Worm (Caenorhabditis elegans) whole organism, young adult: ENCODE results near the gene ceh-63.

Experiments used
- B0336.3 ChIP-seq: fragments of 200-800 bp; sonication (Bioruptor generic); IDR thresholded peaks from 2 replicates; pipeline ENCODE4 v1.3.6; 2022; ENCODE audit warnings: missing genetic modification characterization, missing compliant biosample characterization
- F22D6.2 ChIP-seq: sonication (generic microtip); optimal IDR thresholded peaks from 2 replicates; lab custom pipeline; 2016; ENCODE audit warnings: mild to moderate bottlenecking, missing genetic modification characterization, missing compliant biosample characterization
- F39B2.1 ChIP-seq: fragments of 200-800 bp; sonication (Bioruptor generic); IDR thresholded peaks from 2 replicates; pipeline ENCODE4 v1.3.6; 2022; ENCODE audit warnings: missing genetic modification reagents, missing genetic modification characterization, missing compliant biosample characterization
- F52B5.7 ChIP-seq: sonication (generic microtip); optimal IDR thresholded peaks from 2 replicates; lab custom pipeline; 2016; ENCODE audit warnings: mild to moderate bottlenecking, missing genetic modification characterization, missing compliant biosample characterization
- F55B11.4 ChIP-seq: sonication (generic microtip); optimal IDR thresholded peaks from 2 replicates; lab custom pipeline; 2016; ENCODE audit warnings: missing compliant biosample characterization, missing genetic modification characterization, borderline replicate concordance; ENCODE audit not compliant: insufficient read depth
- K11D2.4 ChIP-seq: fragments of 200-800 bp; sonication (Bioruptor generic); IDR thresholded peaks from 2 replicates; pipeline ENCODE4 v1.3.6; 2022; ENCODE audit warnings: missing genetic modification reagents, missing genetic modification characterization, missing compliant biosample characterization
- K12H6.12 ChIP-seq: fragments of 200-800 bp; sonication (Bioruptor generic); optimal IDR thresholded peaks from 2 replicates; lab custom pipeline; 2018; ENCODE audit warnings: mild to moderate bottlenecking, missing genetic modification characterization, missing compliant biosample characterization
- T26A5.8 ChIP-seq: sonication (generic microtip); optimal IDR thresholded peaks from 2 replicates; lab custom pipeline; 2016; ENCODE audit warnings: missing genetic modification characterization, missing compliant biosample characterization
- Y79H2A.3 ChIP-seq: fragments of 200-800 bp; sonication (Bioruptor generic); conservative IDR thresholded peaks from 2 replicates; pipeline ENCODE4 v1.3.6; 2022; ENCODE audit warnings: missing genetic modification reagents, missing genetic modification characterization, missing compliant biosample characterization
- Y95B8A.8 ChIP-seq: fragments of 200-800 bp; sonication (Bioruptor generic); IDR thresholded peaks from 2 replicates; pipeline ENCODE4 v1.3.6; 2022; ENCODE audit warnings: missing genetic modification reagents, missing genetic modification characterization, missing compliant biosample characterization
- ama-1 ChIP-seq, 3 experiments: fragments of 150-350 bp in 1 of 3; sonication (generic microtip) in 2 of 3; optimal IDR thresholded peaks; 2 replicates each; lab custom pipeline; 2014 to 2018; ENCODE audit warnings: missing biosample characterization in 2 of 3, missing genetic modification characterization in 2 of 3, missing genetic modification reagents in 2 of 3
- attf-3 ChIP-seq: fragments of 200-800 bp; sonication (Bioruptor generic); conservative IDR thresholded peaks from 2 replicates; pipeline ENCODE4 v1.3.6; 2022; ENCODE audit warnings: missing genetic modification reagents, missing genetic modification characterization, missing compliant biosample characterization
- attf-6 ChIP-seq: fragments of 200-800 bp; sonication (Bioruptor generic); IDR thresholded peaks from 2 replicates; pipeline ENCODE4 v1.3.6; 2022; ENCODE audit warnings: missing genetic modification reagents, missing genetic modification characterization, missing compliant biosample characterization
- ccch-3 ChIP-seq: fragments of 200-800 bp; sonication (Bioruptor generic); optimal IDR thresholded peaks from 2 replicates; lab custom pipeline; 2018; ENCODE audit warnings: mild to moderate bottlenecking, missing genetic modification characterization, missing compliant biosample characterization
- cebp-2 ChIP-seq: fragments of 200-800 bp; sonication (Bioruptor generic); IDR thresholded peaks from 2 replicates; pipeline ENCODE4 v1.3.6; 2022; ENCODE audit warnings: missing genetic modification characterization, missing compliant biosample characterization
- ceh-100 ChIP-seq: fragments of 200-800 bp; sonication (Bioruptor generic); IDR thresholded peaks from 2 replicates; pipeline ENCODE4 v1.3.6; 2022; ENCODE audit warnings: missing genetic modification reagents, missing genetic modification characterization, missing compliant biosample characterization
- efl-1 ChIP-seq: fragments of 150-350 bp; optimal IDR thresholded peaks from 2 replicates; lab custom pipeline; 2014; ENCODE audit warnings: missing biosample characterization, missing genetic modification reagents, missing genetic modification characterization
- egl-44 ChIP-seq: fragments of 200-800 bp; sonication (Bioruptor generic); IDR thresholded peaks from 2 replicates; pipeline ENCODE4 v1.3.6; 2022; ENCODE audit warnings: missing genetic modification reagents, missing genetic modification characterization, missing compliant biosample characterization
- egrh-3 ChIP-seq: fragments of 200-800 bp; sonication (Bioruptor generic); IDR thresholded peaks from 2 replicates; pipeline ENCODE4 v1.3.6; 2022; ENCODE audit warnings: missing genetic modification reagents, missing genetic modification characterization, missing compliant biosample characterization
- ekl-4 ChIP-seq: fragments of 200-800 bp; sonication (Bioruptor generic); IDR thresholded peaks from 2 replicates; pipeline ENCODE4 v1.3.6; 2022; ENCODE audit warnings: missing genetic modification reagents, missing genetic modification characterization, missing compliant biosample characterization
- ets-4 ChIP-seq: fragments of 200-800 bp; sonication (Bioruptor generic); optimal IDR thresholded peaks from 2 replicates; lab custom pipeline; 2018; ENCODE audit warnings: mild to moderate bottlenecking, missing genetic modification characterization, missing compliant biosample characterization
- hlh-12 ChIP-seq: sonication (generic microtip); optimal IDR thresholded peaks from 2 replicates; lab custom pipeline; 2016; ENCODE audit warnings: missing genetic modification characterization, missing compliant biosample characterization
- hlh-26 ChIP-seq: fragments of 200-800 bp; sonication (Bioruptor generic); conservative IDR thresholded peaks from 2 replicates; pipeline ENCODE4 v1.3.6; 2022; ENCODE audit warnings: missing genetic modification reagents, missing genetic modification characterization, missing compliant biosample characterization
- hsf-1 ChIP-seq: fragments of 200-800 bp; sonication (Bioruptor generic); IDR thresholded peaks from 2 replicates; pipeline ENCODE4 v1.3.6; 2022; ENCODE audit warnings: missing genetic modification reagents, missing genetic modification characterization, missing compliant biosample characterization
- lag-1 ChIP-seq: fragments of 200-800 bp; sonication (Bioruptor generic); IDR thresholded peaks from 2 replicates; pipeline ENCODE4 v1.3.6; 2022; ENCODE audit warnings: missing genetic modification reagents, missing genetic modification characterization, missing compliant biosample characterization
- let-526 ChIP-seq: fragments of 200-800 bp; sonication (Bioruptor generic); IDR thresholded peaks from 2 replicates; pipeline ENCODE4 v1.3.6; 2022; ENCODE audit warnings: missing genetic modification reagents, missing genetic modification characterization, missing compliant biosample characterization
- lin-54 ChIP-seq: fragments of 200-800 bp; sonication (Bioruptor generic); optimal IDR thresholded peaks from 2 replicates; lab custom pipeline; 2018; ENCODE audit warnings: mild to moderate bottlenecking, missing genetic modification characterization, missing compliant biosample characterization
- madf-10 ChIP-seq: sonication (generic microtip); optimal IDR thresholded peaks from 2 replicates; lab custom pipeline; 2016; ENCODE audit warnings: mild to moderate bottlenecking, missing genetic modification characterization, missing compliant biosample characterization
- madf-3 ChIP-seq: fragments of 200-800 bp; sonication (Bioruptor generic); IDR thresholded peaks from 2 replicates; pipeline ENCODE4 v1.3.6; 2022; ENCODE audit warnings: missing genetic modification reagents, missing genetic modification characterization, missing compliant biosample characterization
- mcd-1 ChIP-seq: fragments of 200-800 bp; sonication (Bioruptor generic); IDR thresholded peaks from 2 replicates; pipeline ENCODE4 v1.3.6; 2022; ENCODE audit warnings: missing genetic modification reagents, missing genetic modification characterization, missing compliant biosample characterization
- mxl-1 ChIP-seq: sonication (generic microtip); optimal IDR thresholded peaks from 2 replicates; lab custom pipeline; 2016; ENCODE audit warnings: missing genetic modification characterization, missing compliant biosample characterization
- nhr-179 ChIP-seq: sonication (generic microtip); optimal IDR thresholded peaks from 2 replicates; lab custom pipeline; 2016; ENCODE audit warnings: mild to moderate bottlenecking, missing genetic modification characterization, missing compliant biosample characterization
- nhr-27 ChIP-seq: fragments of 200-800 bp; sonication (Bioruptor generic); optimal IDR thresholded peaks from 2 replicates; lab custom pipeline; 2018; ENCODE audit warnings: mild to moderate bottlenecking, missing genetic modification characterization, moderate library complexity, missing compliant biosample characterization
- nhr-90 ChIP-seq: sonication (generic microtip); optimal IDR thresholded peaks from 2 replicates; lab custom pipeline; 2016; ENCODE audit warnings: missing genotype, mild to moderate bottlenecking, missing genetic modification characterization, missing compliant biosample characterization
- pbrm-1 ChIP-seq: fragments of 200-800 bp; sonication (Bioruptor generic); IDR thresholded peaks from 2 replicates; pipeline ENCODE4 v1.3.6; 2022; ENCODE audit warnings: missing genetic modification reagents, missing genetic modification characterization, missing compliant biosample characterization
- repo-1 ChIP-seq: sonication (generic microtip); optimal IDR thresholded peaks from 2 replicates; lab custom pipeline; 2017; ENCODE audit warnings: mild to moderate bottlenecking, missing genetic modification characterization, missing compliant biosample characterization
- sea-2 ChIP-seq: fragments of 200-800 bp; sonication (Bioruptor generic); IDR thresholded peaks from 2 replicates; pipeline ENCODE4 v1.3.6; 2022; ENCODE audit warnings: missing genetic modification characterization, missing compliant biosample characterization
- snpc-1.1 ChIP-seq: sonication (generic microtip); optimal IDR thresholded peaks from 2 replicates; lab custom pipeline; 2017; ENCODE audit warnings: missing genetic modification characterization, mild to moderate bottlenecking, missing compliant biosample characterization, antibody characterized with exemption, moderate library complexity, missing genotype, missing genetic modification reagents; ENCODE audit not compliant: insufficient read depth
- snpc-3.4 ChIP-seq: sonication (generic microtip); optimal IDR thresholded peaks from 2 replicates; lab custom pipeline; 2017; ENCODE audit warnings: missing genetic modification characterization, mild to moderate bottlenecking, missing compliant biosample characterization, antibody characterized with exemption, moderate library complexity, missing genotype, missing genetic modification reagents
- snpc-4 ChIP-seq, 5 experiments: fragments of 150-350 bp in 1 of 5; sonication (generic microtip) in 4 of 5; optimal IDR thresholded peaks; 2 replicates each; lab custom pipeline; 2014 to 2018; ENCODE audit warnings: missing genetic modification characterization in 5 of 5, missing biosample characterization in 3 of 5, antibody characterized with exemption in 2 of 5, mild to moderate bottlenecking in 2 of 5, missing compliant biosample characterization in 2 of 5, missing genotype in 2 of 5, moderate library complexity in 2 of 5, missing genetic modification reagents in 1 of 5
- somi-1 ChIP-seq: fragments of 200-800 bp; sonication (Bioruptor generic); optimal IDR thresholded peaks from 2 replicates; lab custom pipeline; 2018; ENCODE audit warnings: mild to moderate bottlenecking, missing genetic modification characterization, missing compliant biosample characterization
- tbp1 ChIP-seq: fragments of 200-800 bp; sonication (Bioruptor generic); optimal IDR thresholded peaks from 2 replicates; lab custom pipeline; 2018; ENCODE audit warnings: mild to moderate bottlenecking, missing genetic modification characterization, missing compliant biosample characterization
- xnd-1 ChIP-seq: sonication (generic microtip); optimal IDR thresholded peaks from 2 replicates; lab custom pipeline; 2016; ENCODE audit warnings: missing genotype, missing genetic modification reagents, missing genetic modification characterization, missing compliant biosample characterization
- zfh-2 ChIP-seq: fragments of 200-800 bp; sonication (Bioruptor generic); conservative IDR thresholded peaks from 2 replicates; pipeline ENCODE4 v1.3.6; 2022; ENCODE audit warnings: missing genetic modification reagents, missing genetic modification characterization, missing compliant biosample characterization
- ztf-25 ChIP-seq: fragments of 200-800 bp; sonication (Bioruptor generic); IDR thresholded peaks from 2 replicates; pipeline ENCODE4 v1.3.6; 2022; ENCODE audit warnings: missing genetic modification reagents, missing genetic modification characterization, missing compliant biosample characterization
- ztf-28 ChIP-seq: fragments of 200-800 bp; sonication (Bioruptor generic); IDR thresholded peaks from 2 replicates; pipeline ENCODE4 v1.3.6; 2022; ENCODE audit warnings: missing genetic modification reagents, missing genetic modification characterization, missing compliant biosample characterization
- ztf-3 ChIP-seq: fragments of 200-800 bp; sonication (Bioruptor generic); optimal IDR thresholded peaks from 2 replicates; lab custom pipeline; 2018; ENCODE audit warnings: mild to moderate bottlenecking, missing genetic modification characterization, missing compliant biosample characterization

Gene ceh-63

DNA sequence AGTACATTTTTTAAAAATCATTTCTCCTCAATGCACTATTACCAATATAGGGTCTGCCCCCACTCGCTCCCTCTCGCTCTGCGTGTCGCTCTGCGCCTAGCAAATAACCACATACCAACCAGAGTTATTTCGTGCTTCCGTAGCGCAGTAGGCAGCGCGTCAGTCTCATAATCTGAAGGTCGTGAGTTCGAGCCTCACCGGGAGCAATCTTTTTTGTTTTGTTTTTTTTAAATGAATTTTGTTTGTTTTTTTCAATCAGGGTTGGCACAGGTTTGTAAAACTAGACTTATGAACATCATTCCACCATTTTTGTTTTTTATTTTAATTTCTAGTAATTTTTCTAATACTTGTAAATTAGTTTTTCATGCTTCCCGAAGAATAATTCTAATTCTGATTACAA is 23.8 kb upstream of the ceh-63 start (continued):
- TF ChIP-seq K11D2.4 (GFP tag; lab: Robert Waterston, UW) (peak; percentile 76), snpc-4 (GFP tag; optimal IDR thresholded peaks at IDR 0.05; lab: Kevin White, UChicago) (peak; percentile 67), snpc-4 (tag; optimal IDR thresholded peaks at IDR 0.05; lab: Kevin White, UChicago) (peak in 2 of 4 experiments; percentile 49 to 84), somi-1 (GFP tag; lab: Kevin White, UChicago) (peak; percentile 76), B0336.3 (GFP tag; lab: Robert Waterston, UW) (peak; percentile 64), attf-3 (0 out of 2 replicates have a peak, but pooled peaks have one; percentile 47), ekl-4 (peak; percentile 86), snpc-1.1 (tag; lab: Kevin White, UChicago) (peak; percentile 55), madf-3 (GFP tag; lab: Robert Waterston, UW) (0 out of 2 replicates have a peak, but pooled peaks have one; percentile 6), madf-10 (peak; percentile 80), hlh-26 (GFP tag; lab: Robert Waterston, UW) (no peak), mcd-1 (GFP tag; lab: Robert Waterston, UW) (peak; percentile 73), tbp1 (GFP tag; lab: Kevin White, UChicago) (peak; percentile 99), lin-54 (peak; percentile 61), T26A5.8 (tag; lab: Kevin White, UChicago) (peak; percentile 58), ztf-28 (GFP tag; lab: Robert Waterston, UW) (peak; percentile 55; the same call in 1 of the 2 replicates), pbrm-1 (peak; percentile 93), ama-1 (optimal IDR thresholded peaks at IDR 0.05; lab: Kevin White, UChicago) (no peak), ama-1 (GFP tag; optimal IDR thresholded peaks at IDR 0.05; lab: Kevin White, UChicago) (peak; percentile 75 to 76), F39B2.1 (GFP tag; lab: Robert Waterston, UW) (no peak), Y95B8A.8 (GFP tag; lab: Robert Waterston, UW) (no peak), Y79H2A.3 (GFP tag; lab: Robert Waterston, UW) (no peak), zfh-2 (0 out of 2 replicates have a peak, but pooled peaks have one; percentile 6), ztf-25 (GFP tag; lab: Robert Waterston, UW) (0 out of 2 replicates have a peak, but pooled peaks have one; percentile 73), ceh-100 (peak; percentile 51; the same call in 1 of the 2 replicates), snpc-3.4 (tag; lab: Kevin White, UChicago) (peak; percentile 77), repo-1 (peak; percentile 54), xnd-1 (tag; lab: Kevin White, UChicago) (no peak), nhr-179 (tag; lab: Kevin White, UChicago) (peak; percentile 10), hlh-12 (tag; lab: Kevin White, UChicago) (no peak), F22D6.2 (tag; lab: Kevin White, UChicago) (no peak), egl-44 (peak; percentile 70), attf-6 (GFP tag; lab: Robert Waterston, UW) (no peak), nhr-90 (peak; percentile 91), let-526 (GFP tag; lab: Robert Waterston, UW) (0 out of 2 replicates have a peak, but pooled peaks have one; percentile 29), F55B11.4 (no peak), efl-1 (GFP tag; lab: Kevin White, UChicago) (no peak), K12H6.12 (peak; percentile 50), ztf-3 (GFP tag; lab: Kevin White, UChicago) (no peak), lag-1 (GFP tag; lab: Robert Waterston, UW) (no peak), sea-2 (0 out of 2 replicates have a peak, but pooled peaks have one; percentile 34), ets-4 (GFP tag; lab: Kevin White, UChicago) (no peak), ccch-3 (GFP tag; lab: Kevin White, UChicago) (no peak), hsf-1 (0 out of 2 replicates have a peak, but pooled peaks have one; percentile 50), cebp-2 (GFP tag; lab: Robert Waterston, UW) (0 out of 2 replicates have a peak, but pooled peaks have one; percentile 55), nhr-27 (tag; lab: Kevin White, UChicago) (no peak), mxl-1 (peak; percentile 66), egrh-3 (GFP tag; lab: Robert Waterston, UW) (peak; percentile 67), F52B5.7 (peak; percentile 73)
